Worm (Caenorhabditis elegans): ENCODE data around the gene srlf-30.

srlf-30 gene

DNA sequence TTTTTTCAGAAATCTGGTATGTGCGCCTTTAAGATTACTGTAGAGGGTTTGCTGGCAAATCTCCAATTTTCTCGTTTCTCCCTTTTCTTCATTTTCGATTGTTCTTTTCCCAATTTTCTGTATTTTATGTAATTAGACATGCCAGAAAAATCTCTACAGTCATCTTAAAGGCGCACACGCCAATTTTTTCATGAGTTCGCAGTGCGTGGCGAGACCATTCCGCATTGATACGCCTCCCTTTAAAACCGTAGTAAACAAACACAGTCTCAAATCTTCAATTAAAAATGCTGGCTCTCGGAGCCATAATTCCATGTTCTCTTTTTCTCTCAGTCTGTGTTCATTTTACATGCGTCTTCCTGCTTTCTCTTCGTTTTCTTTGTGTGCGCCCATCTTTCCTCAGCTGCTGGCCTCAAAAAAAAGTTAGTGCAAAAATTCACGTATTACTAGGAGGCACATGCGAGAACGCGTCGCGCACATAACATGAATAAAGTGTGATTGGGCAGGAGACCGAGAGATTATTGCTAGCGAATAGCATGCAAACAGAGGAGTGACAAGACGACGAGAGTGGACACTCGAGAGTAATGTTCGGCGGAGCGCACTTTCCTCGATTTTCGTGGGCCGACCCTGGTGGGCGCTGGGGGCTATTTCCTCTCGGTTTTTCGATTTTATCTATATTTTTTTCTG lies 18.8 kb downstream of the srlf-30 start (continued):
- TF ChIP-seq unc-30 (tag; optimal IDR thresholded peaks at IDR 0.05) = no peak
- no peak for TF ChIP-seq sox-4 (tag; optimal IDR thresholded peaks at IDR 0.05)
- TF ChIP-seq blmp-1 (tag; optimal IDR thresholded peaks at IDR 0.05) = peak; percentile 19
- peak; percentile 81 for TF ChIP-seq mep-1 (tag; optimal IDR thresholded peaks at IDR 0.05)
- no peak for TF ChIP-seq unc-98 (GFP tag; IDR thresholded peaks at IDR 0.05)

DNA sequence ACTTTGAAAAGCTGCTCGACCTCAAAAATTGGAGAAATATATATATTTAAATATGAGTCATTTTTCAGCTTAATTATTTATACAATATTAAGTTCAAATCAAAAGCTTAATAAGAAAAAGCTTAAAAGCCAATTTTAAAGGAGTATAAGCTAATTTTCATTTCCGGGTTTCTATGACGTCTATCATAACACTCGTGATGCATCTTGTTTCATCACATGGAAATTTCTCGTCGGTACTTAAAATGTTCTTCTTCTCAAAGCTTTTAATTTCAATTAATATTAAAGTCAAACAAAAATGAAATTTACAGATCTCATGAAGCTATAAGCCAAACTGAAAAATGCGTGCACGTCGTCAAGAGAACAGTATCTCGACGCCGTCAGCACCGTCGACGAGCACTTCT lies 19.6 kb downstream of the srlf-30 start, which contains the start of gene rbr-2:
Gene rbr-2 (plus strand): TSS at position 301 of the 400 bp plus-strand sequence.
- TF ChIP-seq nhr-11 (tag; optimal IDR thresholded peaks at IDR 0.05) (no peak), skn-1 (tag; optimal IDR thresholded peaks at IDR 0.05) (no peak), mep-1 (tag; optimal IDR thresholded peaks at IDR 0.05) (no peak), fos-1 (tag; optimal IDR thresholded peaks at IDR 0.05) (no peak), F16B12.6 (tag; optimal IDR thresholded peaks at IDR 0.05) (no peak), nhr-77 (tag; optimal IDR thresholded peaks at IDR 0.05) (no peak), nhr-85 (tag) (no peak), unc-62 (GFP tag; optimal IDR thresholded peaks at IDR 0.05) (no peak), blmp-1 (tag; optimal IDR thresholded peaks at IDR 0.05) (no peak), lin-14 (GFP tag; optimal IDR thresholded peaks at IDR 0.05) (no peak), ama-1 (optimal IDR thresholded peaks at IDR 0.05) (no peak), mab-9 (GFP tag; IDR thresholded peaks at IDR 0.05) (no peak), nhr-47 (tag; optimal IDR thresholded peaks at IDR 0.05) (no peak), mef-2 (tag; optimal IDR thresholded peaks at IDR 0.05) (no peak), nhr-90 (tag; optimal IDR thresholded peaks at IDR 0.05; ENCODE audit: poor library complexity) (no peak)

DNA sequence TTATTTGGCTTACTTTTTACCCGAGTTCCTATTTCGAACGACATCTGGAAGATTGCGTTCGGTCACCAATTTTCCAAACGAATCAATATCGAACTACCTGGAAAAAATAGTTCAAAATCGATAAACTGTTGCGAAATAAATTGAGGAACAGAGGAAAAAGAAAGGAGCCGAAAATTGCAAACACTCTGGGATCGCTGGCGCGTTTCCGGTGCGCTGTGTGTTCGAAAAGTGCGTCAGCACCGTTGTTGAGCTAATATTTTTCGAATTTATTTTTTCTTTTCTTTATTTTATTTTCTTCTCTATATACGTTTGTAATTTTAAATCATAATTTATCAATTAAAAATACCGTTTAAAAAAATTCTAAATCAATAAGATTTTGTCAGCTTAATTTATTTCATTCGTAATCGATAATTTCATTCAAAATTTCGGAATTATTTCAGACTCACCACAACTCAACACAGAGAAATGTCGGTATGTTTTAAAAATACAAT lies 32.9 kb downstream of the srlf-30 start, which contains the start of the genes dnc-1 and lsm-7:
Gene dnc-1 (minus strand): TSS at position 142 of the 491 bp plus-strand sequence.
Gene lsm-7 (plus strand): TSS at position 441 of the 491 bp plus-strand sequence.
- peak; percentile 50 for TF ChIP-seq nhr-19 (GFP tag; conservative IDR thresholded peaks at IDR 0.05)
- TF ChIP-seq pax-3 (tag; optimal IDR thresholded peaks at IDR 0.05) = peak; percentile 13
- no peak for TF ChIP-seq unc-62 (GFP tag; optimal IDR thresholded peaks at IDR 0.05)
- peak; percentile 49 for TF ChIP-seq lin-15B (tag; optimal IDR thresholded peaks at IDR 0.05)
- peak; percentile 64 for TF ChIP-seq snpc-4 (tag; optimal IDR thresholded peaks at IDR 0.05)
- TF ChIP-seq mab-9 (GFP tag; IDR thresholded peaks at IDR 0.05) = peak; percentile 27; the same call in 1 of the 2 replicates
- TF ChIP-seq ceh-82 (tag; optimal IDR thresholded peaks at IDR 0.05) = peak; percentile 53 to 73 (median 63)
- peak; percentile 41 for TF ChIP-seq hpl-2 (GFP tag; optimal IDR thresholded peaks at IDR 0.05)
- peak; percentile 45 for TF ChIP-seq fos-1 (tag; optimal IDR thresholded peaks at IDR 0.05)
- TF ChIP-seq mep-1 (tag; optimal IDR thresholded peaks at IDR 0.05) = peak; percentile 86
- no peak for TF ChIP-seq ceh-63 (GFP tag; optimal IDR thresholded peaks at IDR 0.05)
- TF ChIP-seq fkh-8 (tag; optimal IDR thresholded peaks at IDR 0.05) = peak; percentile 69
- TF ChIP-seq swsn-7 (tag; optimal IDR thresholded peaks at IDR 0.05) = peak; percentile 72
- no peak for TF ChIP-seq blmp-1 (tag; optimal IDR thresholded peaks at IDR 0.05)
- TF ChIP-seq nhr-84 (tag; optimal IDR thresholded peaks at IDR 0.05) = no peak
- TF ChIP-seq egl-13 (tag; optimal IDR thresholded peaks at IDR 0.05) = peak; percentile 50
- peak; percentile 68 for TF ChIP-seq lin-13 (GFP tag; optimal IDR thresholded peaks at IDR 0.05)
- TF ChIP-seq dsc-1 (tag; optimal IDR thresholded peaks at IDR 0.05) = peak; percentile 48
- peak; percentile 76 for TF ChIP-seq snu-23 (GFP tag; optimal IDR thresholded peaks at IDR 0.05)
- TF ChIP-seq pag-3 (tag; optimal IDR thresholded peaks at IDR 0.05; ENCODE audit: borderline replicate concordance, insufficient read depth) = no peak
- peak in 1 of 2 experiments; percentile 3 for TF ChIP-seq egl-27 (tag; optimal IDR thresholded peaks at IDR 0.05)
- no peak for TF ChIP-seq C34B4.2 (tag; optimal IDR thresholded peaks at IDR 0.05)
- no peak for TF ChIP-seq nhr-12 (tag; optimal IDR thresholded peaks at IDR 0.05)
- TF ChIP-seq nhr-85 (tag) = peak; percentile 82
- TF ChIP-seq nhr-90 (tag; optimal IDR thresholded peaks at IDR 0.05; ENCODE audit: poor library complexity) = peak; percentile 20
- TF ChIP-seq efl-1 (optimal IDR thresholded peaks at IDR 0.05) = peak; percentile 64 to 77
- peak; percentile 77 to 96 for TF ChIP-seq efl-1 (GFP tag; optimal IDR thresholded peaks at IDR 0.05 in 1 of 2)
- TF ChIP-seq mef-2 (tag; optimal IDR thresholded peaks at IDR 0.05) = no peak
- TF ChIP-seq isw-1 (GFP tag; IDR thresholded peaks at IDR 0.05) = peak; percentile 62
- peak; percentile 6 for TF ChIP-seq elt-2 (tag; optimal IDR thresholded peaks at IDR 0.05)
- peak; percentile 69 to 79 (median 69) for TF ChIP-seq dpl-1 (GFP tag; optimal IDR thresholded peaks at IDR 0.05)
- TF ChIP-seq ceh-90 (tag; optimal IDR thresholded peaks at IDR 0.05) = no peak
- TF ChIP-seq skn-1 (tag; optimal IDR thresholded peaks at IDR 0.05) = peak; percentile 73
- TF ChIP-seq ets-5 (GFP tag; IDR thresholded peaks at IDR 0.05) = no peak
- TF ChIP-seq fkh-10 (GFP tag; optimal IDR thresholded peaks at IDR 0.05) = peak; percentile 46
- TF ChIP-seq F16B12.6 (tag; optimal IDR thresholded peaks at IDR 0.05) = peak; percentile 39
- TF ChIP-seq lin-39 (tag; optimal IDR thresholded peaks at IDR 0.05) = peak; percentile 41
- TF ChIP-seq unc-130 (tag; optimal IDR thresholded peaks at IDR 0.05) = peak; percentile 9
- TF ChIP-seq xbp-1 (tag; optimal IDR thresholded peaks at IDR 0.05) = peak; percentile 57

All from whole organism, L1 larva.